Worm (Caenorhabditis elegans): ENCODE data around the gene ZK742.3.

ZK742.3 gene

DNA sequence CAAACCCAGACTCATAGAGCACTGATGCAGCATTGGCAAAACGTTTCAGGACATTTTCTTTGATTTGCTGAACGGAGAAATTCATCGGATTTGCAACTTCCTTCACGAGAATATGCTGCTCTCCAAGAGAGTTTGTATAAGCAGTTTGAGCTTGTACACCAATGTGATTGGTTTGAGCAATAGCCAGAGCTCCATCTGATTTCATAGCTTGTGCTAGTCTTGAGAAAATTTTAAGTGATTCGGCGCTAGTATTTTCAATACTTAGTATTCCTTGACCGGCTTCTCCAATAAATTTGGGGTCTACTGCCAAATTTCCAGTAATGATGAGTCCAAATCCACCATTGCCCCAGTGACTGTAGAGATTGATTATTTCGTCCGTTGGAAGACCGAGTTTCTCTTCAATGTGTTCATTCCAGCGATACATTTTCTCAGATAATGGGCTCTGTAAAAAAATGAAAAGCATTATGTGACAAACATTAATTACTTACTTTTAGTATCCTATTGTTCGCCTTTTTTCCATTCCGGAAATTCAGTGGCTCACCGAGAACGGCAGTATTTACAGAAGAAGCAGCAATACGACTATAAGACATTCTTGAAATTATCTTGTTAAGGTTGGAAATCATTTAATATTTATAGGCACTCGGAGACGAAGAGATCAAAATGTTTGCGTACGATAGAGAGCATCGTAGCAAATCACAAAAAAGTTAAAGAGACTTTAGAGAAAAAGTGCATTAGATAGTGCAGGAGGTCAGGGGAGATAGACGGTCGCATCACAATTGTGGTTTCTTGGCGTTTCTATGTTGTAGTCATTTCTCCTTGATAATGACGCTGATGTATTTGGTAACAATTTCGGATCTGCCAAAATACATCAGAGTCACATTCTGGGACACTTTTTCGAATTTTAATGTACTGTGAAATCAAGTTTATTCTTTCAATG lies at the start of gene ZK742.3:
TSS of gene ZK742.3 (minus strand) at position 593 of the 937 bp plus-strand sequence.
- TF ChIP-seq aly-2 (tag; optimal IDR thresholded peaks at IDR 0.05) (no peak), nhr-11 (tag; optimal IDR thresholded peaks at IDR 0.05) (no peak), nhr-129 (tag; optimal IDR thresholded peaks at IDR 0.05) (peak; percentile 12), ztf-11 (tag; optimal IDR thresholded peaks at IDR 0.05) (no peak), lin-13 (GFP tag; optimal IDR thresholded peaks at IDR 0.05) (no peak), fos-1 (tag; optimal IDR thresholded peaks at IDR 0.05) (peak; percentile 65), nhr-10 (tag; optimal IDR thresholded peaks at IDR 0.05) (no peak), sma-9 (GFP tag; optimal IDR thresholded peaks at IDR 0.05) (peak; percentile 47), sma-9 (tag; optimal IDR thresholded peaks at IDR 0.05) (no peak), nhr-21 (tag; optimal IDR thresholded peaks at IDR 0.05) (no peak), lin-11 (tag; optimal IDR thresholded peaks at IDR 0.05) (no peak), crh-2 (tag; optimal IDR thresholded peaks at IDR 0.05) (peak; percentile 19), F13H6.1 (tag; optimal IDR thresholded peaks at IDR 0.05) (no peak), ztf-4 (tag; optimal IDR thresholded peaks at IDR 0.05) (no peak), sma-3 (GFP tag; optimal IDR thresholded peaks at IDR 0.05) (no peak), elt-3 (tag; optimal IDR thresholded peaks at IDR 0.05) (no peak), sem-4 (tag; optimal IDR thresholded peaks at IDR 0.05) (no peak), ZK546.5 (tag; optimal IDR thresholded peaks at IDR 0.05) (no peak), Y55F3AM.14 (GFP tag; optimal IDR thresholded peaks at IDR 0.05) (no peak), snpc-4 (tag; optimal IDR thresholded peaks at IDR 0.05) (no peak), nhr-23 (tag; optimal IDR thresholded peaks at IDR 0.05) (no peak), ceh-82 (tag; optimal IDR thresholded peaks at IDR 0.05) (no peak), unc-55 (GFP tag; optimal IDR thresholded peaks at IDR 0.05) (no peak), nhr-25 (tag; optimal IDR thresholded peaks at IDR 0.05) (no peak), lsy-2 (tag; optimal IDR thresholded peaks at IDR 0.05) (no peak), unc-62 (GFP tag; optimal IDR thresholded peaks at IDR 0.05) (no peak), R02D3.7 (tag; optimal IDR thresholded peaks at IDR 0.05) (no peak)

DNA sequence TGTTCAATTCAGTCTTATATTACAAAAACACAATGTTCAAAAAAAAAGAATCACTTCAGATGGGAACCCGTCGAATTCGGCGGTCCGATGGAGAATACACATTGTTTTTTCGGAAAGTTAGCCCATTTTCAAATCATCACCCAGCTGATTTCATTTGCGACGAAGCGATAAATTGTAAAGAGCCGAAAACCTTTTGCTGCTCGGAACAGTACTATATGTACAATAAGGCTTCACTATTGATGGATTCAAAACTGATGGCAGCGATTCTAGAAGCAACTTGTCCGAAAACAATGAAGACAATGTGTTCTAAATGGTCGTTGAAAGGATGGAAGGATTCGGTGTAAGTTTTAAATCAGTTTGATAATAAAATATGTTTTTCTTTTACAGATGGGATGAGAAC lies 48.2 kb upstream of the ZK742.3 start, which contains the start of gene C37C3.1:
TSS of gene C37C3.1 (plus strand) at position 33 of the 400 bp plus-strand sequence.
- TF ChIP-seq nhr-21 (tag; optimal IDR thresholded peaks at IDR 0.05) = peak; percentile 40
- peak; percentile 5 for TF ChIP-seq sma-9 (GFP tag; optimal IDR thresholded peaks at IDR 0.05)
- no peak for TF ChIP-seq sma-9 (tag; optimal IDR thresholded peaks at IDR 0.05)
- peak; percentile 37 for TF ChIP-seq sma-3 (GFP tag; optimal IDR thresholded peaks at IDR 0.05)
- TF ChIP-seq ama-1 (optimal IDR thresholded peaks at IDR 0.05) = peak; percentile 8
- TF ChIP-seq crh-2 (tag; optimal IDR thresholded peaks at IDR 0.05) = peak; percentile 23
- TF ChIP-seq blmp-1 (tag; optimal IDR thresholded peaks at IDR 0.05; ENCODE audit: insufficient read depth) = no peak
- TF ChIP-seq nhr-129 (tag; optimal IDR thresholded peaks at IDR 0.05) = no peak
- peak; percentile 3 for TF ChIP-seq nhr-25 (tag; optimal IDR thresholded peaks at IDR 0.05)
- TF ChIP-seq unc-55 (GFP tag; optimal IDR thresholded peaks at IDR 0.05) = no peak

ce11 chrV:7856641-7857040 lies 46.9 kb upstream of the ZK742.3 start:
- TF ChIP-seq nhr-23 (tag; optimal IDR thresholded peaks at IDR 0.05) = no peak
- TF ChIP-seq nhr-25 (tag; optimal IDR thresholded peaks at IDR 0.05) = no peak
- TF ChIP-seq ztf-11 (tag; optimal IDR thresholded peaks at IDR 0.05) = no peak
- no peak for TF ChIP-seq mbf-1 (tag; optimal IDR thresholded peaks at IDR 0.05)
- no peak for TF ChIP-seq sem-4 (tag; optimal IDR thresholded peaks at IDR 0.05)
- no peak for TF ChIP-seq ztf-1 (GFP tag; conservative IDR thresholded peaks at IDR 0.05)
- no peak for TF ChIP-seq F13H6.1 (tag; optimal IDR thresholded peaks at IDR 0.05)
- TF ChIP-seq ama-1 (optimal IDR thresholded peaks at IDR 0.05) = no peak
- TF ChIP-seq nhr-21 (tag; optimal IDR thresholded peaks at IDR 0.05) = no peak
- no peak for TF ChIP-seq gmeb-1 (tag; optimal IDR thresholded peaks at IDR 0.05)
- TF ChIP-seq nhr-129 (tag; optimal IDR thresholded peaks at IDR 0.05) = no peak
- TF ChIP-seq fos-1 (tag; optimal IDR thresholded peaks at IDR 0.05) = no peak
- TF ChIP-seq sma-3 (GFP tag; optimal IDR thresholded peaks at IDR 0.05) = no peak
- TF ChIP-seq alr-1 (tag; optimal IDR thresholded peaks at IDR 0.05) = no peak
- TF ChIP-seq nhr-10 (tag; optimal IDR thresholded peaks at IDR 0.05) = no peak
- TF ChIP-seq ztf-4 (tag; optimal IDR thresholded peaks at IDR 0.05) = no peak
- TF ChIP-seq elt-1 (tag; optimal IDR thresholded peaks at IDR 0.05) = no peak
- TF ChIP-seq ceh-16 (tag; optimal IDR thresholded peaks at IDR 0.05) = no peak

Measured in whole organism, L2 larva.